ENCODE assay signal across 5 fruit fly cellular contexts in genomic region chr3L:5176789-5177188, dm6.
TF ChIP-seq lines count a peak whose summit lies in the region.

No protein-coding gene starts in this region.

- no peak for TF ChIP-seq CTCF in whole organism, embryonic (GFP tag; optimal IDR thresholded peaks at IDR 0.05; lab: Kevin White, UChicago)

TF ChIP-seq in whole organism, adult, 20 proteins besides CTCF, POLR2A, EP300 and RAD21:
- TF ChIP-seq cic (GFP tag; optimal IDR thresholded peaks at IDR 0.05; lab: Kevin White, UChicago) (peak; percentile 25), CG12768 (GFP tag; optimal IDR thresholded peaks at IDR 0.05; lab: Kevin White, UChicago) (no peak)

TF ChIP-seq in whole organism, embryonic, 481 proteins besides CTCF, POLR2A, EP300 and RAD21 (continues in another document):
- TF ChIP-seq Pdp1 (GFP tag; optimal IDR thresholded peaks at IDR 0.05; lab: Kevin White, UChicago): peak in 1 of 2 experiments; percentile 13
- peak; percentile 68 for TF ChIP-seq CG15479 (GFP tag; optimal IDR thresholded peaks at IDR 0.05; lab: Kevin White, UChicago)
- TF ChIP-seq caup (GFP tag; optimal IDR thresholded peaks at IDR 0.05; lab: Kevin White, UChicago; ENCODE audit: severe bottlenecking): peak; percentile 27
- peak; percentile 88 for TF ChIP-seq exex (tag; optimal IDR thresholded peaks at IDR 0.05; lab: Kevin White, UChicago)
- TF ChIP-seq grn (GFP tag; optimal IDR thresholded peaks at IDR 0.05; lab: Kevin White, UChicago): peak; percentile 62
- TF ChIP-seq Ets65A (GFP tag; lab: Kevin White, UChicago): peak; percentile 72
- TF ChIP-seq eve (GFP tag; optimal IDR thresholded peaks at IDR 0.05; lab: Kevin White, UChicago): no peak
- no peak for TF ChIP-seq ato (GFP tag; IDR thresholded peaks at IDR 0.05; lab: Robert Waterston, UW; ENCODE audit: partially characterized antibody)
- no peak for TF ChIP-seq CG16815 (GFP tag; optimal IDR thresholded peaks at IDR 0.05; lab: Kevin White, UChicago)
- no peak for TF ChIP-seq Ravus (GFP tag; IDR thresholded peaks at IDR 0.05; lab: Robert Waterston, UW)
- peak; percentile 63 for TF ChIP-seq sug (tag; optimal IDR thresholded peaks at IDR 0.05; lab: Kevin White, UChicago)
- no peak for TF ChIP-seq CG13123 (GFP tag; optimal IDR thresholded peaks at IDR 0.05; lab: Kevin White, UChicago)
- TF ChIP-seq HHEX (GFP tag; optimal IDR thresholded peaks at IDR 0.05; lab: Kevin White, UChicago): no peak
- TF ChIP-seq CG34376 (GFP tag; optimal IDR thresholded peaks at IDR 0.05; lab: Kevin White, UChicago): peak; percentile 34
- TF ChIP-seq sd (tag; optimal IDR thresholded peaks at IDR 0.05; lab: Kevin White, UChicago): peak; percentile 53
- peak in 1 of 2 experiments; percentile 60 for TF ChIP-seq Hr78 (GFP tag; optimal IDR thresholded peaks at IDR 0.05; lab: Kevin White, UChicago)
- TF ChIP-seq Jarid2 (GFP tag; optimal IDR thresholded peaks at IDR 0.05; lab: Kevin White, UChicago): no peak
- TF ChIP-seq cwo (GFP tag; optimal IDR thresholded peaks at IDR 0.05; lab: Kevin White, UChicago): peak; percentile 40
- TF ChIP-seq CG3838 (GFP tag; optimal IDR thresholded peaks at IDR 0.05; lab: Kevin White, UChicago): no peak
- no peak for TF ChIP-seq Fer1 (GFP tag; optimal IDR thresholded peaks at IDR 0.05; lab: Kevin White, UChicago)
- no peak for TF ChIP-seq CG6765 (GFP tag; optimal IDR thresholded peaks at IDR 0.05; lab: Kevin White, UChicago)
- TF ChIP-seq sens-2 (GFP tag; IDR thresholded peaks at IDR 0.05; lab: Robert Waterston, UW): peak; percentile 35; the same call in 1 of the 2 replicates

TF ChIP-seq in whole organism, prepupa, 60 proteins besides CTCF, POLR2A, EP300 and RAD21:
- TF ChIP-seq dsx (GFP tag; optimal IDR thresholded peaks at IDR 0.05; lab: Kevin White, UChicago; ENCODE audit: poor library complexity, severe bottlenecking) (no peak), Sox102F (GFP tag; optimal IDR thresholded peaks at IDR 0.05; lab: Kevin White, UChicago) (no peak), Eip75B (GFP tag; optimal IDR thresholded peaks at IDR 0.05; lab: Kevin White, UChicago) (no peak), CG16779 (tag; optimal IDR thresholded peaks at IDR 0.05; lab: Kevin White, UChicago) (no peak), svp (GFP tag; lab: Kevin White, UChicago) (no peak), Ets96B (tag; optimal IDR thresholded peaks at IDR 0.05; lab: Kevin White, UChicago) (no peak), Sox14 (GFP tag; optimal IDR thresholded peaks at IDR 0.05; lab: Kevin White, UChicago) (peak; percentile 6), Eip78C (GFP tag; lab: Kevin White, UChicago) (peak; percentile 10), Gug (GFP tag; IDR thresholded peaks at IDR 0.05; lab: Robert Waterston, UW) (no peak), Sox15 (GFP tag; optimal IDR thresholded peaks at IDR 0.05; lab: Kevin White, UChicago) (no peak), net (GFP tag; optimal IDR thresholded peaks at IDR 0.05; lab: Kevin White, UChicago) (no peak), vri (GFP tag; optimal IDR thresholded peaks at IDR 0.05; lab: Kevin White, UChicago) (peak; percentile 93), Eip93F (GFP tag; optimal IDR thresholded peaks at IDR 0.05; lab: Kevin White, UChicago) (peak; percentile 21), CG15336 (GFP tag; IDR thresholded peaks at IDR 0.05; lab: Robert Waterston, UW) (no peak), fd59A (GFP tag; optimal IDR thresholded peaks at IDR 0.05; lab: Kevin White, UChicago) (no peak), CG6163 (GFP tag; IDR thresholded peaks at IDR 0.05; lab: Robert Waterston, UW) (no peak), Hr38 (GFP tag; optimal IDR thresholded peaks at IDR 0.05; lab: Kevin White, UChicago) (no peak), CG10631 (GFP tag; optimal IDR thresholded peaks at IDR 0.05; lab: Kevin White, UChicago) (no peak)

TF ChIP-seq in whole organism, pupa, 21 proteins besides CTCF, POLR2A, EP300 and RAD21:
- TF ChIP-seq CG8159 (tag; optimal IDR thresholded peaks at IDR 0.05; lab: Kevin White, UChicago): no peak
- no peak for TF ChIP-seq CG9948 (tag; optimal IDR thresholded peaks at IDR 0.05; lab: Kevin White, UChicago)
- TF ChIP-seq EcR (GFP tag; optimal IDR thresholded peaks at IDR 0.05; lab: Kevin White, UChicago): peak; percentile 81
TF ChIP-seq in whole organism, pupa: peak in this region for 1.

TF ChIP-seq in whole organism, wandering third instar larva, 38 proteins besides CTCF, POLR2A, EP300 and RAD21:
- TF ChIP-seq brk (GFP tag; optimal IDR thresholded peaks at IDR 0.05; lab: Kevin White, UChicago) (peak; percentile 23), woc (GFP tag; optimal IDR thresholded peaks at IDR 0.05; lab: Kevin White, UChicago) (no peak), pan (optimal IDR thresholded peaks at IDR 0.05; lab: Kevin White, UChicago) (no peak), fru (GFP tag; optimal IDR thresholded peaks at IDR 0.05; lab: Kevin White, UChicago) (no peak), Rel (GFP tag; optimal IDR thresholded peaks at IDR 0.05; lab: Kevin White, UChicago) (no peak), Rel (tag; optimal IDR thresholded peaks at IDR 0.05; lab: Kevin White, UChicago) (peak; percentile 72), Hr83 (GFP tag; optimal IDR thresholded peaks at IDR 0.05; lab: Kevin White, UChicago; ENCODE audit: poor library complexity, severe bottlenecking) (peak; percentile 17), ey (GFP tag; optimal IDR thresholded peaks at IDR 0.05; lab: Kevin White, UChicago) (no peak), psq (GFP tag; optimal IDR thresholded peaks at IDR 0.05; lab: Kevin White, UChicago) (peak; percentile 9), foxo (GFP tag; optimal IDR thresholded peaks at IDR 0.05; lab: Kevin White, UChicago) (no peak), Hnf4 (GFP tag; optimal IDR thresholded peaks at IDR 0.05; lab: Kevin White, UChicago) (peak; percentile 38), h (GFP tag; optimal IDR thresholded peaks at IDR 0.05; lab: Kevin White, UChicago) (peak; percentile 32), CrebA (GFP tag; optimal IDR thresholded peaks at IDR 0.05; lab: Kevin White, UChicago; ENCODE audit: borderline replicate concordance) (peak; percentile 56), br (GFP tag; optimal IDR thresholded peaks at IDR 0.05; lab: Kevin White, UChicago) (peak; percentile 41), Vsx2 (GFP tag; optimal IDR thresholded peaks at IDR 0.05; lab: Kevin White, UChicago; ENCODE audit: partially characterized antibody) (no peak)
